Worm (Caenorhabditis elegans): ENCODE results near the gene C18G1.7.

DNA sequence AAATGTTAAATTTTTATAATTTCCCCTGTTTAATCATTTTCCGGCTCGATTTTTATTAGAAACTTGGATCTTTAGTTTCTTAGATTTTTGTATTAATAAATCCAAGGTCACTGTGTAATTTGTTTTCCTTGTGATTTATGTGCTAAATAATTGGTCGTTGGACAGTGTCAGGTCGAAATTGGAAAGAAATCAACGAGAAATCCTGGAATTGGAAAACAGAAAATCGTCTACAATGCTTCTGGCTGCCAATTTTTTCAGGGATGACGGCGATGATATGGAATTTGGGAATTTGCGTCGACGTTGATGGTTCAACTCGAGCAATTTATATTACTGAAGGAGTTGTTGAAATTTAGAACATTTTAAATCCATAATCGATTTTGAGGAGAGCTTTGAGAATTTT, 10.8 kb upstream of the C18G1.7 start:
- no peak for TF ChIP-seq W03F9.2 (tag; optimal IDR thresholded peaks at IDR 0.05)
- TF ChIP-seq him-1 (tag; optimal IDR thresholded peaks at IDR 0.05): no peak

All from whole organism, L4/young adult.